Fruit fly (Drosophila melanogaster): ENCODE measurements around the gene Msp300.
A peak's percentile ranks its signal among the peaks of the same experiment; 100 is the strongest.

Msp300 gene

DNA sequence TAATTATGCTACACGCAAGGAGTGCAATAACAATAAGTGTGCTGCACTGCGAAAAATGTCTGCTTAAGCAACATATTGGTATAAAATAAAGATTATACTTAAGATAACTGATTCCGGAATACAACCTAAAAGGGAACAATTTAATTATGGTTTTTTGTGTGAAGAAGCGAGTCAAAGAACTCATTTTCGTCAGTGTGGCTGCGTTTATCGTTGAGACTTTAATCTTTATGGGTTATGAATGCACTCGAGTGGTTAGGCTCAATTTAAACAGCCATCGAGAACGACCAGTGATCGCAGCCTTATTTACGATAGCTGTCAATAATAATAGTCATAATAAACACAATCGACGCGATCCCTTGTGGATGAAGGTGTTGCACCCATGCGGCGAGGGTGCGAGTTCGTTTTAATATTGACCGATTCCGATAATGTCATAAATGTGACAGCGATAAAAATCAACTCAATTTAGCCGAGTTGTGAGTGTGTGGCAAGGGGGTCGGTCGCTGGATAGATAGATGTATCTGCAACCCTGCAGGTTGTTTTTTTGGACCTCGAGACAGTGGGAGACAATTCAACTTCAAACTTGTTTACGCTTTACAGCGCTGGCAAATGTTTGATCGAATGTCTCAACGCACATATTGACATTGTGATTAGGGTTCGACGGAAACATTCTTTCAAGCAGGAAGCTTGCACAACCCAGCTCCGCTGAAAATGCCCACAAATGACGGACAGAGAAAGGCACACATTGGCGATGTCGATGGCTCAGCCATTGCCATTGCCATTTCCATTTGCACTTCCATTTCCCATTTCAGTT, 155.6 kb downstream of the Msp300 start (continued):
- TF ChIP-seq CG8290 (GFP tag; optimal IDR thresholded peaks at IDR 0.05) (peak; percentile 75), CG8290 (tag; optimal IDR thresholded peaks at IDR 0.05) (peak; percentile 20 to 74), kni (GFP tag; optimal IDR thresholded peaks at IDR 0.05) (peak; percentile 86), Eip74EF (GFP tag; optimal IDR thresholded peaks at IDR 0.05) (peak in 1 of 2 experiments; percentile 39), CG10267 (tag; optimal IDR thresholded peaks at IDR 0.05) (peak; percentile 37), CG31441 (GFP tag; IDR thresholded peaks at IDR 0.05) (peak; percentile 55), CG6813 (GFP tag; optimal IDR thresholded peaks at IDR 0.05) (peak; percentile 81), ken (GFP tag; IDR thresholded peaks at IDR 0.05) (0 out of 3 replicates have a peak, but pooled peaks have one; percentile 38), CG12299 (tag; optimal IDR thresholded peaks at IDR 0.05) (no peak), tap (tag; optimal IDR thresholded peaks at IDR 0.05) (peak; percentile 23), CG30403 (GFP tag; optimal IDR thresholded peaks at IDR 0.05) (peak; percentile 29), CG18476 (GFP tag; optimal IDR thresholded peaks at IDR 0.05) (no peak), CG7745 (tag; optimal IDR thresholded peaks at IDR 0.05) (peak; percentile 85), CG14710 (tag; optimal IDR thresholded peaks at IDR 0.05) (peak; percentile 65), lab (GFP tag; optimal IDR thresholded peaks at IDR 0.05) (peak; percentile 15), slp2 (GFP tag; optimal IDR thresholded peaks at IDR 0.05) (peak; percentile 3), CG13775 (GFP tag; optimal IDR thresholded peaks at IDR 0.05) (peak; percentile 4), CG3281 (GFP tag; optimal IDR thresholded peaks at IDR 0.05) (no peak), ase (GFP tag; IDR thresholded peaks at IDR 0.05) (0 out of 3 replicates have a peak, but pooled peaks have one; percentile 49), chn (GFP tag; optimal IDR thresholded peaks at IDR 0.05) (peak; percentile 33), CG9797 (GFP tag; optimal IDR thresholded peaks at IDR 0.05) (peak; percentile 32), GATAe (GFP tag; conservative IDR thresholded peaks at IDR 0.05) (peak; percentile 37; the same call in 1 of the 2 replicates), Drgx (GFP tag; IDR thresholded peaks at IDR 0.05) (peak; percentile 43), Hsf (GFP tag; optimal IDR thresholded peaks at IDR 0.05) (peak; percentile 27), vvl (GFP tag; IDR thresholded peaks at IDR 0.05) (peak; percentile 64), CG17328 (GFP tag; IDR thresholded peaks at IDR 0.05) (peak; percentile 65), TFAM (GFP tag; optimal IDR thresholded peaks at IDR 0.05) (peak; percentile 51), dimm (GFP tag; IDR thresholded peaks at IDR 0.05) (peak; percentile 54; the same call in 1 of the 2 replicates), fd102C (GFP tag; optimal IDR thresholded peaks at IDR 0.05) (peak; percentile 79), CG1603 (tag; optimal IDR thresholded peaks at IDR 0.05) (peak; percentile 69), tio (GFP tag; optimal IDR thresholded peaks at IDR 0.05) (peak; percentile 30), Optix (GFP tag; IDR thresholded peaks at IDR 0.05) (peak; percentile 30; the same call in 1 of the 3 replicates), CG30020 (tag; optimal IDR thresholded peaks at IDR 0.05) (peak; percentile 14), CG2202 (tag; optimal IDR thresholded peaks at IDR 0.05) (peak; percentile 90), CG1602 (GFP tag; optimal IDR thresholded peaks at IDR 0.05) (peak; percentile 20), Mad (GFP tag; optimal IDR thresholded peaks at IDR 0.05) (no peak), CG34376 (GFP tag; optimal IDR thresholded peaks at IDR 0.05) (peak; percentile 13), CG12155 (GFP tag; optimal IDR thresholded peaks at IDR 0.05) (no peak), CG12071 (GFP tag; optimal IDR thresholded peaks at IDR 0.05) (no peak), CG18262 (tag; optimal IDR thresholded peaks at IDR 0.05) (peak; percentile 58), CG7928 (GFP tag; optimal IDR thresholded peaks at IDR 0.05) (no peak), CG11085 (GFP tag; IDR thresholded peaks at IDR 0.05) (no peak), CG17385 (GFP tag; optimal IDR thresholded peaks at IDR 0.05) (peak; percentile 11), CG14014 (GFP tag; IDR thresholded peaks at IDR 0.05) (peak; percentile 17; the same call in 1 of the 2 replicates), CG11504 (tag; optimal IDR thresholded peaks at IDR 0.05) (peak; percentile 64), croc (GFP tag; conservative IDR thresholded peaks at IDR 0.05) (no peak; the same call in 2 of the 3 replicates), wor (GFP tag; IDR thresholded peaks at IDR 0.05) (no peak), Asciz (GFP tag; optimal IDR thresholded peaks at IDR 0.05) (peak; percentile 43)

All from whole organism, embryonic.